Fruit fly (Drosophila melanogaster) whole organism, embryonic: ENCODE measurements around the gene CG4009.

Source experiments
- Antp ChIP-seq: fragments of 200-800 bp; sonication (Bioruptor generic); optimal IDR thresholded peaks from 3 replicates; lab custom pipeline; 2016; ENCODE audit warnings: missing biosample characterization, missing genetic modification characterization
- Atf3 ChIP-seq: fragments of 200-800 bp; sonication (Bioruptor generic); optimal IDR thresholded peaks from 3 replicates; lab custom pipeline; 2016; ENCODE audit warnings: missing biosample characterization, missing genetic modification characterization
- CG10543 ChIP-seq: fragments of 200-800 bp; sonication (Bioruptor generic); optimal IDR thresholded peaks from 3 replicates; lab custom pipeline; 2017; ENCODE audit warnings: missing biosample characterization, mild to moderate bottlenecking, missing genetic modification characterization, moderate library complexity
- CG11560 ChIP-seq: fragments of 200-800 bp; sonication (Bioruptor generic); IDR thresholded peaks from 3 replicates; pipeline ENCODE4 v1.3.6; 2022; ENCODE audit warnings: missing biosample characterization, missing genetic modification characterization
- CG12104 ChIP-seq: fragments of 200-800 bp; sonication (Bioruptor generic); optimal IDR thresholded peaks from 3 replicates; lab custom pipeline; 2016; ENCODE audit warnings: missing biosample characterization, missing genetic modification characterization
- CG12219 ChIP-seq: fragments of 200-800 bp; sonication (Bioruptor generic); optimal IDR thresholded peaks from 3 replicates; lab custom pipeline; 2018; ENCODE audit warnings: missing biosample characterization, mild to moderate bottlenecking, missing genetic modification characterization
- CG1233 ChIP-seq: fragments of 200-800 bp; sonication (Bioruptor generic); optimal IDR thresholded peaks from 4 replicates; lab custom pipeline; 2018; ENCODE audit warnings: missing biosample characterization, mild to moderate bottlenecking, missing genetic modification characterization
- CG12659 ChIP-seq: fragments of 200-800 bp; sonication (Bioruptor generic); optimal IDR thresholded peaks from 3 replicates; lab custom pipeline; 2017; ENCODE audit warnings: mild to moderate bottlenecking, missing biosample characterization, missing genetic modification reagents, missing genetic modification characterization
- CG13296 ChIP-seq: fragments of 200-800 bp; sonication (Bioruptor generic); optimal IDR thresholded peaks from 3 replicates; lab custom pipeline; 2018; ENCODE audit warnings: missing biosample characterization, mild to moderate bottlenecking, missing genetic modification characterization
- CG14710 ChIP-seq: fragments of 200-800 bp; sonication (Bioruptor generic); optimal IDR thresholded peaks from 3 replicates; lab custom pipeline; 2019; ENCODE audit warnings: missing biosample characterization, mild to moderate bottlenecking, missing genetic modification characterization, moderate library complexity
- CG17186 ChIP-seq: fragments of 200-800 bp; sonication (Bioruptor generic); optimal IDR thresholded peaks from 3 replicates; lab custom pipeline; 2017; ENCODE audit warnings: missing biosample characterization, missing genetic modification reagents, missing genetic modification characterization
- CG17912 ChIP-seq: fragments of 200-800 bp; sonication (Bioruptor generic); optimal IDR thresholded peaks from 2 replicates; lab custom pipeline; 2018; ENCODE audit warnings: missing biosample characterization, mild to moderate bottlenecking, missing genetic modification characterization
- CG1832 ChIP-seq: fragments of 200-800 bp; sonication (Bioruptor generic); optimal IDR thresholded peaks from 2 replicates; lab custom pipeline; 2017; ENCODE audit warnings: missing biosample characterization, mild to moderate bottlenecking, missing genetic modification characterization, inconsistent platforms
- CG18476 ChIP-seq: fragments of 200-800 bp; sonication (Bioruptor generic); optimal IDR thresholded peaks from 2 replicates; lab custom pipeline; 2016; ENCODE audit warnings: missing biosample characterization, mild to moderate bottlenecking, missing genetic modification characterization
- CG2116 ChIP-seq: fragments of 200-800 bp; sonication (Bioruptor generic); optimal IDR thresholded peaks from 3 replicates; lab custom pipeline; 2018; ENCODE audit warnings: missing biosample characterization, mild to moderate bottlenecking, missing genetic modification characterization
- CG31441 ChIP-seq: fragments of 200-800 bp; sonication (Bioruptor generic); IDR thresholded peaks from 2 replicates; pipeline ENCODE4 v1.3.6; 2022; ENCODE audit warnings: missing biosample characterization, missing genetic modification characterization
- CG4282 ChIP-seq: fragments of 200-800 bp; sonication (Bioruptor generic); optimal IDR thresholded peaks from 2 replicates; lab custom pipeline; 2016; ENCODE audit warnings: missing biosample characterization, missing genetic modification characterization
- CG7271 ChIP-seq: fragments of 200-800 bp; sonication (Bioruptor generic); optimal IDR thresholded peaks from 2 replicates; lab custom pipeline; 2018; ENCODE audit warnings: missing biosample characterization, mild to moderate bottlenecking, missing genetic modification characterization, moderate library complexity
- CG7556 ChIP-seq: fragments of 200-800 bp; sonication (Bioruptor generic); optimal IDR thresholded peaks from 2 replicates; lab custom pipeline; 2017; ENCODE audit warnings: missing biosample characterization, mild to moderate bottlenecking, missing genetic modification characterization
- CG8089 ChIP-seq: fragments of 200-800 bp; sonication (Bioruptor generic); optimal IDR thresholded peaks from 3 replicates; lab custom pipeline; 2016; ENCODE audit warnings: missing biosample characterization, missing genetic modification characterization
- CHES-1-like ChIP-seq: fragments of 200-800 bp; sonication (Bioruptor generic); optimal IDR thresholded peaks from 2 replicates; lab custom pipeline; 2016; ENCODE audit warnings: missing biosample characterization, missing genetic modification characterization
- Chrac-16 ChIP-seq: fragments of 200-800 bp; sonication (Bioruptor generic); optimal IDR thresholded peaks from 3 replicates; lab custom pipeline; 2016; ENCODE audit warnings: missing biosample characterization, missing genetic modification characterization
- CoRest ChIP-seq: fragments of 200-800 bp; sonication (Bioruptor generic); optimal IDR thresholded peaks from 3 replicates; lab custom pipeline; 2018; ENCODE audit warnings: missing biosample characterization, mild to moderate bottlenecking, missing genetic modification characterization, moderate library complexity
- Dad ChIP-seq: fragments of 200-800 bp; sonication (Bioruptor generic); optimal IDR thresholded peaks from 3 replicates; lab custom pipeline; 2016; ENCODE audit warnings: missing biosample characterization, missing genetic modification characterization
- Dip3 ChIP-seq: fragments of 200-800 bp; sonication (Bioruptor generic); optimal IDR thresholded peaks from 3 replicates; lab custom pipeline; 2016; ENCODE audit warnings: missing biosample characterization, missing genetic modification characterization
- Doc2 ChIP-seq: fragments of 200-800 bp; sonication (Bioruptor generic); IDR thresholded peaks from 2 replicates; pipeline ENCODE4 v1.3.6; 2022; ENCODE audit warnings: missing biosample characterization, missing genetic modification characterization
- HLH54F ChIP-seq: fragments of 200-800 bp; sonication (Bioruptor generic); optimal IDR thresholded peaks from 3 replicates; lab custom pipeline; 2016; ENCODE audit warnings: missing biosample characterization, missing genetic modification characterization
- Hr39 ChIP-seq: fragments of >200 bp; optimal IDR thresholded peaks from 2 replicates; lab custom pipeline; 2017
- Meics ChIP-seq: fragments of 200-800 bp; sonication (Bioruptor generic); optimal IDR thresholded peaks from 2 replicates; lab custom pipeline; 2017; ENCODE audit warnings: missing biosample characterization, mild to moderate bottlenecking, missing genetic modification characterization
- Myb ChIP-seq: fragments of 200-800 bp; sonication (Bioruptor generic); optimal IDR thresholded peaks from 2 replicates; lab custom pipeline; 2016; ENCODE audit warnings: missing biosample characterization, missing genetic modification characterization
- NC2β ChIP-seq: fragments of 200-800 bp; sonication (Bioruptor generic); optimal IDR thresholded peaks from 2 replicates; lab custom pipeline; 2016; ENCODE audit warnings: missing biosample characterization, missing genetic modification characterization
- Oli ChIP-seq: fragments of 200-800 bp; sonication (Bioruptor generic); optimal IDR thresholded peaks from 2 replicates; lab custom pipeline; 2018; ENCODE audit warnings: missing biosample characterization, mild to moderate bottlenecking, missing genetic modification characterization, moderate library complexity
- PHDP ChIP-seq: fragments of 200-800 bp; sonication (Bioruptor generic); optimal IDR thresholded peaks from 3 replicates; lab custom pipeline; 2018; ENCODE audit warnings: missing biosample characterization, mild to moderate bottlenecking, missing genetic modification characterization, moderate library complexity
- Pdp1 ChIP-seq, 2 experiments: fragments of 200-800 bp; sonication (Bioruptor generic); optimal IDR thresholded peaks; 3 replicates each; lab custom pipeline; 2016; ENCODE audit warnings: missing biosample characterization in 2 of 2, missing genetic modification characterization in 2 of 2, mild to moderate bottlenecking in 1 of 2, moderate library complexity in 1 of 2
- Usf ChIP-seq: fragments of 200-800 bp; sonication (Bioruptor generic); optimal IDR thresholded peaks from 2 replicates; lab custom pipeline; 2017; ENCODE audit warnings: missing genotype, missing biosample characterization, missing genetic modification characterization
- ara ChIP-seq: fragments of 200-800 bp; sonication (Bioruptor generic); IDR thresholded peaks from 2 replicates; pipeline ENCODE4 v1.3.6; 2022; ENCODE audit warnings: missing biosample characterization, missing genetic modification characterization
- bab2 ChIP-seq: fragments of 200-800 bp; sonication (Bioruptor generic); optimal IDR thresholded peaks from 2 replicates; lab custom pipeline; 2016; ENCODE audit warnings: missing biosample characterization, missing genetic modification characterization
- chn ChIP-seq: fragments of 200-800 bp; sonication (Bioruptor generic); optimal IDR thresholded peaks from 2 replicates; lab custom pipeline; 2016; ENCODE audit warnings: missing biosample characterization, missing genetic modification characterization
- cwo ChIP-seq: fragments of 200-800 bp; sonication (Bioruptor generic); optimal IDR thresholded peaks from 3 replicates; lab custom pipeline; 2017; ENCODE audit warnings: missing biosample characterization, missing genetic modification characterization, mild to moderate bottlenecking, moderate library complexity, missing genetic modification reagents
- ftz-f1 ChIP-seq: fragments of 200-800 bp; sonication (Bioruptor generic); optimal IDR thresholded peaks from 2 replicates; lab custom pipeline; 2016; ENCODE audit warnings: missing biosample characterization, missing genetic modification characterization
- gce ChIP-seq: fragments of 200-800 bp; sonication (Bioruptor generic); IDR thresholded peaks from 3 replicates; pipeline ENCODE4 v1.3.6; 2022; ENCODE audit warnings: missing biosample characterization, missing genetic modification characterization
- luna ChIP-seq: fragments of 200-800 bp; sonication (Bioruptor generic); optimal IDR thresholded peaks from 2 replicates; lab custom pipeline; 2016; ENCODE audit warnings: missing biosample characterization, missing genetic modification characterization
- pum ChIP-seq: fragments of 200-800 bp; sonication (Bioruptor generic); optimal IDR thresholded peaks from 2 replicates; lab custom pipeline; 2016; ENCODE audit warnings: missing biosample characterization, missing genetic modification characterization
- sd ChIP-seq: fragments of 200-800 bp; sonication (Bioruptor generic); optimal IDR thresholded peaks from 3 replicates; lab custom pipeline; 2018; ENCODE audit warnings: missing biosample characterization, mild to moderate bottlenecking, missing genetic modification characterization, moderate library complexity
- stwl ChIP-seq: fragments of 200-800 bp; sonication (Bioruptor generic); optimal IDR thresholded peaks from 3 replicates; lab custom pipeline; 2018; ENCODE audit warnings: missing biosample characterization, mild to moderate bottlenecking, missing genetic modification characterization, moderate library complexity
- tap ChIP-seq: fragments of 200-800 bp; optimal IDR thresholded peaks from 3 replicates; lab custom pipeline; 2019; ENCODE audit warnings: missing biosample characterization, mild to moderate bottlenecking, missing genetic modification characterization, moderate library complexity
- tna ChIP-seq: fragments of 200-800 bp; sonication (Bioruptor generic); IDR thresholded peaks from 2 replicates; pipeline ENCODE4 v1.3.6; 2022; ENCODE audit warnings: missing biosample characterization, missing genetic modification characterization; ENCODE audit not compliant: partially characterized antibody
- unpg ChIP-seq: fragments of 200-800 bp; sonication (Bioruptor generic); optimal IDR thresholded peaks from 3 replicates; lab custom pipeline; 2018; ENCODE audit warnings: missing biosample characterization, mild to moderate bottlenecking, missing genetic modification characterization, moderate library complexity
- zf30C ChIP-seq: fragments of 200-800 bp; sonication (Bioruptor generic); optimal IDR thresholded peaks from 3 replicates; lab custom pipeline; 2018; ENCODE audit warnings: missing biosample characterization, mild to moderate bottlenecking, missing genetic modification characterization

The CG4009 gene

DNA sequence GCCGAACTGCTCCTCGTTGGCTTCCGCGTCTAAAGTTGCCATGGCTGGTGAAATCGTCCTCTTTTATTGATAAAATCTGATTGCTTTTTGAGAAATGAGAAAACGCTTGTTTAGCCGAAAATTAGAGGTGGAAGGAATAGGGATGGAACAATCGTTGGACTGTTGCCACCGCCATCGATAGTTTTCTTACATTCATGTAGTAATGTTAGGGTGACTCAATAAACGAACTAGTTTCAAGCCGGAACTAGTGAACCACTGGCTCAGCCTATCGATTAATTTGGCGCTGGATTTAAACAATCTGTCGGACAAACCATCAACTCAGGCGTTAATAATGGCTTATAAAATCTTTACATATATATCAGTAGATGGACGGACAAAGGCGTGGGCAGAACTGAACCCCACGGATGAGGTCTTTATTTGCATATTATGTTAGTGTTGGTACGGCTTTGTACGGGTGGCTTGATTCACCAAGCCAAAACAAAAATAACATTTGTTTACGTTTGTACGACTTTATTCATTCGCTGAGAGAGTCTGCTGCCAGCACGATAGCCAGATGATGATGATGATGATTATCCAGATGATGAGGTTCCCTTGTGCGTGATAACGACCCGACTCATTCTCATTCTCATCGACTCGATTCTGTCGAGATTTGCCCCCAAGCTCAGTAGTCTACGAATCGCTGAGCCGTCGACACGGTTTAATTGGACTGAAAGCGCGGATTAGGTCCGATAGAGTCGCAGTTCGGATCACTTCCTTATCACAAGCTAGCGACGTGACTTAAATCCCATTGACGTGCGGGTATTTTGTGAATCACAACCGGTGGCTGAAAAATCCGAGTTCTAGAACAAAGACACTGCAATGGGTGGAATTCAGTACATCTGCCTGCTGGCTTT lies 33.4 kb downstream of the CG4009 start, which contains the start of the genes Sf3a1 and Irc (continued):
- peak; percentile 2 for TF ChIP-seq ftz-f1 (GFP tag; lab: Kevin White, UChicago)
- no peak for TF ChIP-seq Usf (GFP tag; lab: Kevin White, UChicago)
- peak; percentile 31 for TF ChIP-seq CoRest (tag; lab: Kevin White, UChicago)
- TF ChIP-seq Pdp1 (GFP tag; optimal IDR thresholded peaks at IDR 0.05; lab: Kevin White, UChicago): peak; percentile 25 to 54
- no peak for TF ChIP-seq ara
- no peak for TF ChIP-seq CG7271 (tag; lab: Kevin White, UChicago)
- TF ChIP-seq Chrac-16 (GFP tag; lab: Kevin White, UChicago): peak; percentile 13
- no peak for TF ChIP-seq tap
- no peak for TF ChIP-seq Hr39 (lab: Kevin White, UChicago)
- TF ChIP-seq CG31441 (GFP tag; lab: Robert Waterston, UW): no peak
- peak; percentile 94 for TF ChIP-seq tna (GFP tag; lab: Robert Waterston, UW)
- TF ChIP-seq CG2116 (GFP tag; lab: Kevin White, UChicago): peak; percentile 79
- peak; percentile 52 for TF ChIP-seq CG14710 (tag; lab: Kevin White, UChicago)
- TF ChIP-seq PHDP (tag; lab: Kevin White, UChicago): peak; percentile 5
- no peak for TF ChIP-seq sd (tag; lab: Kevin White, UChicago)
- peak; percentile 21 for TF ChIP-seq CG4282 (GFP tag; lab: Kevin White, UChicago)
- TF ChIP-seq gce (GFP tag; lab: Robert Waterston, UW): no peak
- peak; percentile 30 for TF ChIP-seq CG17186 (GFP tag; lab: Kevin White, UChicago)
- no peak for TF ChIP-seq CG11560 (tag; lab: Robert Waterston, UW)
- TF ChIP-seq luna: no peak
- no peak for TF ChIP-seq Oli (tag; lab: Kevin White, UChicago)
- TF ChIP-seq CG7556 (GFP tag; lab: Kevin White, UChicago): no peak
- TF ChIP-seq zf30C: no peak
- peak; percentile 59 for TF ChIP-seq CG12659 (GFP tag; lab: Kevin White, UChicago)
- no peak for TF ChIP-seq chn (GFP tag; lab: Kevin White, UChicago)
- TF ChIP-seq Dip3 (GFP tag; lab: Kevin White, UChicago): no peak
- no peak for TF ChIP-seq CG1832 (GFP tag; lab: Kevin White, UChicago)
- TF ChIP-seq cwo (GFP tag; lab: Kevin White, UChicago): peak; percentile 2
- no peak for TF ChIP-seq CG12219 (GFP tag; lab: Kevin White, UChicago)
- no peak for TF ChIP-seq CG13296 (GFP tag; lab: Kevin White, UChicago)
- TF ChIP-seq stwl: peak; percentile 82
- TF ChIP-seq CG12104 (GFP tag; lab: Kevin White, UChicago): no peak
- no peak for TF ChIP-seq CG18476
- peak; percentile 36 for TF ChIP-seq CHES-1-like
- peak; percentile 41 for TF ChIP-seq Myb (GFP tag; lab: Kevin White, UChicago)
- peak; percentile 78 for TF ChIP-seq CG10543 (GFP tag; lab: Kevin White, UChicago)
- TF ChIP-seq CG8089 (GFP tag; lab: Kevin White, UChicago): no peak
- TF ChIP-seq NC2β (GFP tag; lab: Kevin White, UChicago): peak; percentile 55
- no peak for TF ChIP-seq Meics (GFP tag; lab: Kevin White, UChicago)
- peak; percentile 7 for TF ChIP-seq pum (GFP tag; lab: Kevin White, UChicago)
- no peak for TF ChIP-seq Atf3 (GFP tag; lab: Kevin White, UChicago)
- peak; percentile 13 for TF ChIP-seq bab2 (GFP tag; lab: Kevin White, UChicago)
- peak; percentile 19 for TF ChIP-seq Antp
- TF ChIP-seq CG17912 (GFP tag; lab: Kevin White, UChicago): no peak
- peak; percentile 25 for TF ChIP-seq Dad (GFP tag; lab: Kevin White, UChicago)
- no peak for TF ChIP-seq CG1233 (GFP tag; lab: Kevin White, UChicago)
- TF ChIP-seq HLH54F (GFP tag; lab: Kevin White, UChicago): peak; percentile 13
- TF ChIP-seq Doc2: no peak
- TF ChIP-seq unpg (GFP tag; lab: Kevin White, UChicago): peak; percentile 14
